Fruit fly (Drosophila melanogaster) whole organism, prepupa: Measurements from ENCODE around the gene mTTF.

ENCODE experiments used
- CG10669 ChIP-seq: fragments of 200-800 bp; sonication (Bioruptor generic); optimal IDR thresholded peaks from 3 replicates; lab custom pipeline; 2018; ENCODE audit warnings: missing biosample characterization, mild to moderate bottlenecking, missing genetic modification characterization, moderate library complexity
- CG11762 ChIP-seq: fragments of 200-800 bp; sonication (Bioruptor generic); optimal IDR thresholded peaks from 3 replicates; lab custom pipeline; 2016; ENCODE audit warnings: missing biosample characterization, missing genetic modification characterization; ENCODE audit not compliant: insufficient read depth
- CG6276 ChIP-seq: fragments of 200-800 bp; sonication (Bioruptor generic); optimal IDR thresholded peaks from 2 replicates; lab custom pipeline; 2017; ENCODE audit warnings: missing biosample characterization, mild to moderate bottlenecking, missing genetic modification characterization
- Eip75B ChIP-seq: fragments of 200-800 bp; sonication (Bioruptor generic); optimal IDR thresholded peaks from 3 replicates; lab custom pipeline; 2016; ENCODE audit warnings: missing biosample characterization, missing genetic modification characterization
- Hr4 ChIP-seq: fragments of 200-800 bp; sonication (Bioruptor generic); optimal IDR thresholded peaks from 3 replicates; lab custom pipeline; 2016; ENCODE audit warnings: missing biosample characterization, missing genetic modification characterization
- Met ChIP-seq: fragments of 200-800 bp; sonication (Bioruptor generic); optimal IDR thresholded peaks from 3 replicates; lab custom pipeline; 2016; ENCODE audit warnings: missing biosample characterization, missing genetic modification characterization
- Sox14 ChIP-seq: fragments of 200-800 bp; sonication (Bioruptor generic); optimal IDR thresholded peaks from 3 replicates; lab custom pipeline; 2016; ENCODE audit warnings: missing biosample characterization, missing genetic modification characterization
- achi ChIP-seq: fragments of 200-800 bp; sonication (Bioruptor generic); optimal IDR thresholded peaks from 3 replicates; lab custom pipeline; 2016; ENCODE audit warnings: missing biosample characterization, missing genetic modification characterization
- dsx ChIP-seq: fragments of 200-800 bp; optimal IDR thresholded peaks from 3 replicates; lab custom pipeline; 2019; ENCODE audit warnings: missing biosample characterization, mild to moderate bottlenecking, missing genetic modification characterization, moderate library complexity; ENCODE audit not compliant: poor library complexity, severe bottlenecking
- fkh ChIP-seq: fragments of 200-800 bp; sonication (Bioruptor generic); optimal IDR thresholded peaks from 3 replicates; lab custom pipeline; 2017; ENCODE audit warnings: missing biosample characterization, mild to moderate bottlenecking, missing genetic modification characterization, moderate library complexity
- net ChIP-seq: fragments of 200-800 bp; sonication (Bioruptor generic); optimal IDR thresholded peaks from 3 replicates; lab custom pipeline; 2016; ENCODE audit warnings: missing biosample characterization, missing genetic modification characterization
- pdm3 ChIP-seq: fragments of 200-800 bp; sonication (Bioruptor generic); optimal IDR thresholded peaks from 3 replicates; lab custom pipeline; 2016; ENCODE audit warnings: missing biosample characterization, missing genetic modification characterization
- salr ChIP-seq, 2 experiments: fragments of 200-800 bp; sonication (Bioruptor generic); optimal IDR thresholded peaks; 3 replicates each; lab custom pipeline; 2016 to 2018; ENCODE audit warnings: missing biosample characterization in 2 of 2, missing genetic modification characterization in 2 of 2, mild to moderate bottlenecking in 1 of 2
- svp ChIP-seq: fragments of 200-800 bp; sonication (Bioruptor generic); peaks from one replicate; lab custom pipeline; 2016; ENCODE audit warnings: missing biosample characterization, missing genetic modification characterization

dm6 chr2L:14355033-14355851 lies 6.7 kb upstream of the mTTF start, which contains the start of gene Rab14:
- TF ChIP-seq salr (GFP tag; optimal IDR thresholded peaks at IDR 0.05; lab: Kevin White, UChicago) = peak; percentile 69 to 71
- TF ChIP-seq achi (GFP tag; lab: Kevin White, UChicago) = peak; percentile 88
- peak; percentile 85 for TF ChIP-seq svp
- peak; percentile 78 for TF ChIP-seq CG6276 (GFP tag; lab: Kevin White, UChicago)
- peak; percentile 72 for TF ChIP-seq CG10669 (GFP tag; lab: Kevin White, UChicago)
- peak; percentile 88 for TF ChIP-seq pdm3 (GFP tag; lab: Kevin White, UChicago)
- TF ChIP-seq Met (GFP tag; lab: Kevin White, UChicago) = peak; percentile 78
- TF ChIP-seq CG11762 = peak; percentile 41
- TF ChIP-seq fkh (GFP tag; lab: Kevin White, UChicago) = peak; percentile 2
- TF ChIP-seq net (GFP tag; lab: Kevin White, UChicago) = peak; percentile 80
- peak; percentile 39 for TF ChIP-seq dsx (GFP tag; lab: Kevin White, UChicago)
- TF ChIP-seq Eip75B (GFP tag; lab: Kevin White, UChicago) = peak; percentile 75
- TF ChIP-seq Sox14 (GFP tag; lab: Kevin White, UChicago) = peak; percentile 83
- peak; percentile 87 for TF ChIP-seq Hr4
